Worm (Caenorhabditis elegans): ENCODE data around the gene snf-6.

Gene snf-6

DNA sequence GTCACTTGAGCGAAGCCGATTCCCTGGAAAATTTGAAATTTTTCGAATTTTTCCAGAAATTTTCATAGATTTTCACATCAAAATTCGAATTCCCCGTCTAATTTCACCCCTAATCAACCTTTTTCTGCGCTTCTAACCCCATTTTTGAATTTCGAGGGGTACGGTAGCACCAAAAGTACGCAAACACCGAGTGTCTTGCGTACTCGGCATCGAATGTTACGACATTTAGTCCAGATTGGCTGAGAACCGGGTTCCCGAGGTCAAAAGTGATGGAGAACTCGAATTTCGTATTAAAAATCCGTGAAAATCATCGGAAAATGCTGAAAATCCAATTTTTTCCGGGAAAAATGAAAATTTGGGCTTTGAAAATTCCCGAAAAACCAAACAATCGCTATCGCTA lies 4.2 kb downstream of the snf-6 start:
- TF ChIP-seq nhr-6 (tag; optimal IDR thresholded peaks at IDR 0.05), result no peak
- no peak for TF ChIP-seq nhr-77 (tag; optimal IDR thresholded peaks at IDR 0.05)

DNA sequence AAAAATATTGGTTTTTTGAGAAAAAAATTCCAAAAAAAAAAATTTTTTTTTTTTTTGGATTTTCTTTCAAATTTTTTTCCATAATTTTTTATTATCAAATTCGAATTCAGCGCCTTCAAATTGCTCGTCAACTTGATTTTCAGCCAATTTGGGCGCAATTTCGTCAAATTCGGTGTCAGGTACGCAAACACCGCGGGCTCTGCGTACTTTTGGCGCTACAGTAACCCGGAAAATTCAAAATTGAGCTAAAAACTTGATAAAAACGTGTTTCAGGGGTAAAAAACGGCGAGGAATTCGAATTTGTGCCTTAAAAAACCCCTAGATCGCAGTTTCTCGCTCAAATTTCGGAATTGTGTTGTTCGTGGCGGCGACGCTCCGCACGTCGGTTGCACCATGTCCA lies 12.7 kb downstream of the snf-6 start:
- TF ChIP-seq F13H6.1 (tag; optimal IDR thresholded peaks at IDR 0.05), result no peak
- TF ChIP-seq zag-1 (tag; optimal IDR thresholded peaks at IDR 0.05), result no peak
- no peak for TF ChIP-seq C34F6.9 (tag; optimal IDR thresholded peaks at IDR 0.05)
- TF ChIP-seq lin-13 (GFP tag; optimal IDR thresholded peaks at IDR 0.05), result peak; percentile 66
- TF ChIP-seq nhr-25 (tag; optimal IDR thresholded peaks at IDR 0.05), result no peak
- TF ChIP-seq ama-1 (optimal IDR thresholded peaks at IDR 0.05), result no peak
- no peak for TF ChIP-seq mbf-1 (tag; optimal IDR thresholded peaks at IDR 0.05)
- TF ChIP-seq snpc-4 (tag; optimal IDR thresholded peaks at IDR 0.05), result no peak
- no peak for TF ChIP-seq nhr-21 (tag; optimal IDR thresholded peaks at IDR 0.05)
- TF ChIP-seq fos-1 (tag; optimal IDR thresholded peaks at IDR 0.05), result no peak
- peak in 1 of 2 experiments; percentile 74 for TF ChIP-seq lsy-2 (tag; optimal IDR thresholded peaks at IDR 0.05)

ce11 chrIII:1517893-1518292 lies 14.7 kb downstream of the snf-6 start, which contains the start of gene tmem-120:
tmem-120 (minus strand) TSS chrIII:1517993.
- no peak for TF ChIP-seq F13H6.1 (tag; optimal IDR thresholded peaks at IDR 0.05)
- TF ChIP-seq mdl-1 (tag; optimal IDR thresholded peaks at IDR 0.05), result no peak
- TF ChIP-seq ZK546.5 (tag; optimal IDR thresholded peaks at IDR 0.05), result no peak
- TF ChIP-seq ztf-4 (tag; optimal IDR thresholded peaks at IDR 0.05), result no peak
- no peak for TF ChIP-seq ztf-11 (tag; optimal IDR thresholded peaks at IDR 0.05)
- TF ChIP-seq nhr-237 (tag; optimal IDR thresholded peaks at IDR 0.05), result no peak
- no peak for TF ChIP-seq ztf-1 (GFP tag; conservative IDR thresholded peaks at IDR 0.05)
- TF ChIP-seq nhr-10 (tag; optimal IDR thresholded peaks at IDR 0.05), result no peak

DNA sequence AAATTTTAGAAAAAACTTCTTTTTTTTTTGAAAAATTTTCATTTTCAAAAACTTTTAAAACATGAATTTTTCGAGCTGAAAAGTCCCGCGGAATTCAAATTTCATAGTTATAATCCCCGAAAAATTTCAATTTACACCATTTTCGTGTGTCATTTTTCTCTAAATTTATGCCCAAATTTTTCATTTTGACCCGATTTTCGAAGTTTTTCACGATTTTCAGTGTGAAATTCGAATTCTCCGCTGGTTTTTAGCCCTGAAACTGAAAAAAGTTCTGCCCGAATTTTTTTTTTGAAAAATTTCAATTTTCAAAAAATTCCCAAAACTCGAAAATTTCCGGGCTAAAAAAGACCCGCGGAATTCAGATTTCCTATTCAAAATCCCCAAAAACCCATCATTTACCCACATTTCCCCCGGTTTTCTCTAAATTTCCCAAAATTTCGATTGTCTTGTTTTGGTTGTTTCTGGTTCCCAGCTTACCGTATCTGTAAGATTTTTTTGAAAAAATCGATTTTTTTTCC lies 23.8 kb downstream of the snf-6 start:
- TF ChIP-seq ama-1 (optimal IDR thresholded peaks at IDR 0.05), result no peak
- no peak for TF ChIP-seq snpc-4 (tag; optimal IDR thresholded peaks at IDR 0.05)
- no peak for TF ChIP-seq nhr-77 (tag; optimal IDR thresholded peaks at IDR 0.05)
- no peak for TF ChIP-seq mbf-1 (tag; optimal IDR thresholded peaks at IDR 0.05)
- TF ChIP-seq nhr-10 (tag; optimal IDR thresholded peaks at IDR 0.05), result no peak
- TF ChIP-seq nhr-21 (tag; optimal IDR thresholded peaks at IDR 0.05), result no peak
- no peak for TF ChIP-seq elt-3 (tag; optimal IDR thresholded peaks at IDR 0.05)
- no peak for TF ChIP-seq unc-39 (tag; optimal IDR thresholded peaks at IDR 0.05)
- no peak for TF ChIP-seq fos-1 (tag; optimal IDR thresholded peaks at IDR 0.05)
- TF ChIP-seq ceh-16 (tag; optimal IDR thresholded peaks at IDR 0.05), result no peak
- TF ChIP-seq nhr-11 (tag; optimal IDR thresholded peaks at IDR 0.05), result no peak
- no peak for TF ChIP-seq dmd-4 (tag; optimal IDR thresholded peaks at IDR 0.05)
- no peak for TF ChIP-seq alr-1 (tag; optimal IDR thresholded peaks at IDR 0.05)
- TF ChIP-seq sma-3 (GFP tag; optimal IDR thresholded peaks at IDR 0.05), result no peak
- TF ChIP-seq sem-4 (tag; optimal IDR thresholded peaks at IDR 0.05), result no peak
- TF ChIP-seq F13H6.1 (tag; optimal IDR thresholded peaks at IDR 0.05), result no peak
- TF ChIP-seq ztf-1 (GFP tag; conservative IDR thresholded peaks at IDR 0.05), result no peak
- TF ChIP-seq nhr-25 (tag; optimal IDR thresholded peaks at IDR 0.05), result no peak
- TF ChIP-seq aly-2 (tag; optimal IDR thresholded peaks at IDR 0.05), result no peak

ce11 chrIII:1508244-1508643 lies 24.4 kb downstream of the snf-6 start:
- no peak for TF ChIP-seq snpc-4 (tag; optimal IDR thresholded peaks at IDR 0.05)
- no peak for TF ChIP-seq F13H6.1 (tag; optimal IDR thresholded peaks at IDR 0.05)
- TF ChIP-seq dmd-4 (tag; optimal IDR thresholded peaks at IDR 0.05), result no peak
- TF ChIP-seq zag-1 (tag; optimal IDR thresholded peaks at IDR 0.05), result no peak
- no peak for TF ChIP-seq nhr-11 (tag; optimal IDR thresholded peaks at IDR 0.05)
- no peak for TF ChIP-seq gmeb-1 (tag; optimal IDR thresholded peaks at IDR 0.05)
- TF ChIP-seq unc-39 (tag; optimal IDR thresholded peaks at IDR 0.05), result no peak
- no peak for TF ChIP-seq Y55F3AM.14 (GFP tag; optimal IDR thresholded peaks at IDR 0.05)
- TF ChIP-seq mbf-1 (tag; optimal IDR thresholded peaks at IDR 0.05), result no peak
- no peak for TF ChIP-seq mab-5 (tag; optimal IDR thresholded peaks at IDR 0.05)

- no peak for TF ChIP-seq snpc-4 (tag; optimal IDR thresholded peaks at IDR 0.05)
- TF ChIP-seq ama-1 (optimal IDR thresholded peaks at IDR 0.05), result no peak
- TF ChIP-seq sma-3 (GFP tag; optimal IDR thresholded peaks at IDR 0.05), result no peak
- TF ChIP-seq C34F6.9 (tag; optimal IDR thresholded peaks at IDR 0.05), result peak; percentile 63
- no peak for TF ChIP-seq mdl-1 (tag; optimal IDR thresholded peaks at IDR 0.05)
- TF ChIP-seq skn-1 (tag; optimal IDR thresholded peaks at IDR 0.05), result no peak
- TF ChIP-seq ZK546.5 (tag; optimal IDR thresholded peaks at IDR 0.05), result no peak
- TF ChIP-seq nhr-21 (tag; optimal IDR thresholded peaks at IDR 0.05), result no peak
- no peak for TF ChIP-seq unc-39 (tag; optimal IDR thresholded peaks at IDR 0.05)
- TF ChIP-seq lin-13 (GFP tag; optimal IDR thresholded peaks at IDR 0.05), result peak; percentile 30
- no peak for TF ChIP-seq lin-39 (tag; optimal IDR thresholded peaks at IDR 0.05)
- peak; percentile 17 for TF ChIP-seq gmeb-1 (tag; optimal IDR thresholded peaks at IDR 0.05)
- TF ChIP-seq unc-55 (GFP tag; optimal IDR thresholded peaks at IDR 0.05), result peak; percentile 58
- TF ChIP-seq ceh-82 (tag; optimal IDR thresholded peaks at IDR 0.05), result no peak
- TF ChIP-seq nhr-23 (tag; optimal IDR thresholded peaks at IDR 0.05), result no peak
- no peak for TF ChIP-seq blmp-1 (tag; optimal IDR thresholded peaks at IDR 0.05; ENCODE audit: insufficient read depth)
- no peak for TF ChIP-seq crh-2 (tag; optimal IDR thresholded peaks at IDR 0.05)
- no peak for TF ChIP-seq aly-2 (tag; optimal IDR thresholded peaks at IDR 0.05)
- TF ChIP-seq F13H6.1 (tag; optimal IDR thresholded peaks at IDR 0.05), result no peak
- TF ChIP-seq ztf-4 (tag; optimal IDR thresholded peaks at IDR 0.05), result no peak
- peak in 1 of 2 experiments; percentile 72 for TF ChIP-seq lsy-2 (tag; optimal IDR thresholded peaks at IDR 0.05)
- TF ChIP-seq sem-4 (tag; optimal IDR thresholded peaks at IDR 0.05), result no peak
- no peak for TF ChIP-seq dmd-4 (tag; optimal IDR thresholded peaks at IDR 0.05)
- TF ChIP-seq nhr-129 (tag; optimal IDR thresholded peaks at IDR 0.05), result no peak
- no peak for TF ChIP-seq mbf-1 (tag; optimal IDR thresholded peaks at IDR 0.05)
These were observed 36.7 kb downstream of the snf-6 start, which contains the start of the genes ave-1 and M01G5.1 for ce11 chrIII:1495863-1496445. ave-1 (minus strand) TSS chrIII:1495975. M01G5.1 (plus strand) TSS chrIII:1496401.
